Fruit fly (Drosophila melanogaster) whole organism, embryonic: ENCODE data around the gene Sodh2.

ENCODE experiments used
- Blimp-1 ChIP-seq: fragments of 200-800 bp; sonication (Bioruptor generic); optimal IDR thresholded peaks from 3 replicates; lab custom pipeline; 2018; ENCODE audit warnings: missing biosample characterization, missing genetic modification characterization, mild to moderate bottlenecking, moderate library complexity, missing genetic modification reagents
- CG1024 ChIP-seq: fragments of 200-800 bp; sonication (Bioruptor generic); IDR thresholded peaks from 2 replicates; pipeline ENCODE4 v1.3.6; 2022; ENCODE audit warnings: missing biosample characterization, missing genetic modification characterization
- CG11696 ChIP-seq: fragments of 200-800 bp; sonication (Bioruptor generic); IDR thresholded peaks from 2 replicates; pipeline ENCODE4 v1.3.6; 2022; ENCODE audit warnings: missing biosample characterization, missing genetic modification characterization
- CG15696 ChIP-seq: fragments of 200-800 bp; sonication (Bioruptor generic); optimal IDR thresholded peaks from 2 replicates; lab custom pipeline; 2019; ENCODE audit warnings: missing biosample characterization, mild to moderate bottlenecking, missing genetic modification characterization, moderate library complexity
- CG17612 ChIP-seq: fragments of 200-800 bp; sonication (Bioruptor generic); IDR thresholded peaks from 2 replicates; pipeline ENCODE4 v1.3.6; 2022; ENCODE audit warnings: missing biosample characterization, missing genetic modification characterization
- CG18764 ChIP-seq: fragments of 200-800 bp; sonication (Bioruptor generic); optimal IDR thresholded peaks from 3 replicates; lab custom pipeline; 2016; ENCODE audit warnings: missing biosample characterization, missing genetic modification characterization
- CG2202 ChIP-seq: fragments of 200-800 bp; sonication (Bioruptor generic); optimal IDR thresholded peaks from 2 replicates; lab custom pipeline; 2018; ENCODE audit warnings: missing biosample characterization, mild to moderate bottlenecking, missing genetic modification characterization
- CG2889 ChIP-seq: fragments of 200-800 bp; sonication (Bioruptor generic); IDR thresholded peaks from 3 replicates; pipeline ENCODE4 v1.3.6; 2022; ENCODE audit warnings: missing biosample characterization, missing genetic modification characterization
- CG30020 ChIP-seq: fragments of 200-800 bp; optimal IDR thresholded peaks from 2 replicates; lab custom pipeline; 2019; ENCODE audit warnings: missing biosample characterization, mild to moderate bottlenecking, missing genetic modification characterization, moderate library complexity
- CG30403 ChIP-seq: fragments of 200-800 bp; sonication (Bioruptor generic); optimal IDR thresholded peaks from 3 replicates; lab custom pipeline; 2016; ENCODE audit warnings: missing biosample characterization, missing genetic modification characterization
- CG34376 ChIP-seq: fragments of 200-800 bp; sonication (Bioruptor generic); optimal IDR thresholded peaks from 2 replicates; lab custom pipeline; 2018; ENCODE audit warnings: missing biosample characterization, mild to moderate bottlenecking, missing genetic modification characterization
- CG4820 ChIP-seq: fragments of 200-800 bp; sonication (Bioruptor generic); optimal IDR thresholded peaks from 3 replicates; lab custom pipeline; 2016; ENCODE audit warnings: missing biosample characterization, missing genetic modification characterization
- CG7372 ChIP-seq: fragments of 200-800 bp; sonication (Bioruptor generic); IDR thresholded peaks from 2 replicates; pipeline ENCODE4 v1.3.6; 2022; ENCODE audit warnings: missing biosample characterization, missing genetic modification characterization
- CoRest ChIP-seq: fragments of 200-800 bp; sonication (Bioruptor generic); optimal IDR thresholded peaks from 3 replicates; lab custom pipeline; 2018; ENCODE audit warnings: missing biosample characterization, mild to moderate bottlenecking, missing genetic modification characterization, moderate library complexity
- Doc3 ChIP-seq: fragments of 200-800 bp; sonication (Bioruptor generic); IDR thresholded peaks from 3 replicates; pipeline ENCODE4 v1.3.6; 2022; ENCODE audit warnings: missing biosample characterization, missing genetic modification characterization; ENCODE audit not compliant: partially characterized antibody
- Dref ChIP-seq: fragments of 200-800 bp; sonication (Bioruptor generic); IDR thresholded peaks from 2 replicates; pipeline ENCODE4 v1.3.6; 2022; ENCODE audit warnings: missing biosample characterization, missing genetic modification characterization
- GATAe ChIP-seq: fragments of 200-800 bp; sonication (Bioruptor generic); conservative IDR thresholded peaks from 2 replicates; pipeline ENCODE4 v1.3.6; 2022; ENCODE audit warnings: missing biosample characterization, missing genetic modification characterization
- HLHmδ ChIP-seq: fragments of 200-800 bp; sonication (Bioruptor generic); optimal IDR thresholded peaks from 2 replicates; lab custom pipeline; 2018; ENCODE audit warnings: missing biosample characterization, mild to moderate bottlenecking, missing genetic modification characterization, moderate library complexity
- Hr3 ChIP-seq: fragments of 200-800 bp; sonication (Bioruptor generic); optimal IDR thresholded peaks from 3 replicates; lab custom pipeline; 2016; ENCODE audit warnings: missing biosample characterization, missing genetic modification characterization
- Hsf ChIP-seq: fragments of 200-800 bp; sonication (Bioruptor generic); optimal IDR thresholded peaks from 3 replicates; lab custom pipeline; 2016; ENCODE audit warnings: missing biosample characterization, missing genetic modification characterization
- Mrtf ChIP-seq: fragments of 200-800 bp; sonication (Bioruptor generic); IDR thresholded peaks from 3 replicates; pipeline ENCODE4 v1.3.6; 2022; ENCODE audit warnings: missing biosample characterization, missing genetic modification characterization
- NC2α ChIP-seq: fragments of 200-800 bp; sonication (Bioruptor generic); optimal IDR thresholded peaks from 2 replicates; lab custom pipeline; 2016; ENCODE audit warnings: missing biosample characterization, missing genetic modification characterization
- Neu2 ChIP-seq: fragments of 200-800 bp; sonication (Bioruptor generic); optimal IDR thresholded peaks from 3 replicates; lab custom pipeline; 2016; ENCODE audit warnings: missing biosample characterization, missing genetic modification characterization, borderline replicate concordance
- Ravus ChIP-seq: fragments of 200-800 bp; sonication (Bioruptor generic); IDR thresholded peaks from 2 replicates; pipeline ENCODE4 v1.3.6; 2022; ENCODE audit warnings: missing biosample characterization, missing genetic modification characterization
- Rfx ChIP-seq: fragments of 200-800 bp; sonication (Bioruptor generic); IDR thresholded peaks from 2 replicates; pipeline ENCODE4 v1.3.6; 2022; ENCODE audit warnings: missing biosample characterization, missing genetic modification characterization
- Rx ChIP-seq: fragments of 200-800 bp; sonication (Bioruptor generic); IDR thresholded peaks from 2 replicates; pipeline ENCODE4 v1.3.6; 2022; ENCODE audit warnings: missing biosample characterization, missing genetic modification characterization
- Spps ChIP-seq: fragments of 200-800 bp; sonication (Bioruptor generic); optimal IDR thresholded peaks from 2 replicates; lab custom pipeline; 2018; ENCODE audit warnings: missing biosample characterization, mild to moderate bottlenecking, missing genetic modification characterization
- al ChIP-seq: fragments of 200-800 bp; sonication (Bioruptor generic); IDR thresholded peaks from 2 replicates; pipeline ENCODE4 v1.3.6; 2022; ENCODE audit warnings: missing biosample characterization, missing genetic modification characterization
- ase ChIP-seq: fragments of 200-800 bp; sonication (Bioruptor generic); IDR thresholded peaks from 3 replicates; pipeline ENCODE4 v1.3.6; 2022; ENCODE audit warnings: missing biosample characterization, missing genetic modification characterization
- ato ChIP-seq: fragments of 200-800 bp; sonication (Bioruptor generic); IDR thresholded peaks from 2 replicates; pipeline ENCODE4 v1.3.6; 2022; ENCODE audit warnings: missing biosample characterization, missing genetic modification characterization; ENCODE audit not compliant: partially characterized antibody
- bowl ChIP-seq: fragments of 200-800 bp; sonication (Bioruptor generic); IDR thresholded peaks from 2 replicates; pipeline ENCODE4 v1.3.6; 2022; ENCODE audit warnings: missing biosample characterization, missing genetic modification characterization
- cad ChIP-seq: fragments of >200 bp; optimal IDR thresholded peaks from 2 replicates; lab custom pipeline; 2017; ENCODE audit warnings: missing biosample characterization, missing genetic modification characterization
- cas ChIP-seq: fragments of 200-800 bp; sonication (Bioruptor generic); IDR thresholded peaks from 2 replicates; pipeline ENCODE4 v1.3.6; 2022; ENCODE audit warnings: missing biosample characterization, missing genetic modification characterization
- chn ChIP-seq: fragments of 200-800 bp; sonication (Bioruptor generic); optimal IDR thresholded peaks from 2 replicates; lab custom pipeline; 2016; ENCODE audit warnings: missing biosample characterization, missing genetic modification characterization
- ci ChIP-seq: fragments of 200-800 bp; sonication (Bioruptor generic); IDR thresholded peaks from 3 replicates; pipeline ENCODE4 v1.3.6; 2022; ENCODE audit warnings: missing biosample characterization, missing genetic modification characterization
- crp ChIP-seq, 2 experiments: fragments of 200-800 bp; sonication (Bioruptor generic); optimal IDR thresholded peaks; 2 replicates in 1 of 2; 3 replicates in 1 of 2; lab custom pipeline; 2017; ENCODE audit warnings: missing biosample characterization in 2 of 2, missing genetic modification characterization in 2 of 2, mild to moderate bottlenecking in 1 of 2, moderate library complexity in 1 of 2
- dati ChIP-seq: fragments of 200-800 bp; sonication (Bioruptor generic); IDR thresholded peaks from 2 replicates; pipeline ENCODE4 v1.3.6; 2022; ENCODE audit warnings: missing biosample characterization, missing genetic modification characterization
- dmrt11E ChIP-seq: fragments of 200-800 bp; sonication (Bioruptor generic); optimal IDR thresholded peaks from 3 replicates; lab custom pipeline; 2018; ENCODE audit warnings: missing biosample characterization, mild to moderate bottlenecking, missing genetic modification characterization, moderate library complexity
- ems ChIP-seq: fragments of 200-800 bp; sonication (Bioruptor generic); optimal IDR thresholded peaks from 3 replicates; lab custom pipeline; 2016; ENCODE audit warnings: missing biosample characterization, missing genetic modification characterization
- gfzf ChIP-seq: fragments of 200-800 bp; sonication (Bioruptor generic); optimal IDR thresholded peaks from 2 replicates; lab custom pipeline; 2016; ENCODE audit warnings: missing biosample characterization, mild to moderate bottlenecking, missing genetic modification characterization, moderate library complexity
- grau ChIP-seq: fragments of 200-800 bp; optimal IDR thresholded peaks from 3 replicates; lab custom pipeline; 2019; ENCODE audit warnings: missing biosample characterization, mild to moderate bottlenecking, missing genetic modification characterization, moderate library complexity
- hb ChIP-seq: fragments of 200-800 bp; sonication (Bioruptor generic); IDR thresholded peaks from 3 replicates; pipeline ENCODE4 v1.3.6; 2022; ENCODE audit warnings: missing biosample characterization, missing genetic modification characterization; ENCODE audit not compliant: partially characterized antibody
- hbn ChIP-seq: fragments of 200-800 bp; sonication (Bioruptor generic); IDR thresholded peaks from 2 replicates; pipeline ENCODE4 v1.3.6; 2022; ENCODE audit warnings: missing biosample characterization, missing genetic modification characterization; ENCODE audit not compliant: partially characterized antibody
- hth ChIP-seq: fragments of >200 bp; optimal IDR thresholded peaks from 2 replicates; lab custom pipeline; 2017; ENCODE audit warnings: inconsistent platforms
- jumu ChIP-seq: fragments of 200-800 bp; sonication (Bioruptor generic); optimal IDR thresholded peaks from 3 replicates; lab custom pipeline; 2016; ENCODE audit warnings: missing biosample characterization, missing genetic modification characterization
- pfk ChIP-seq: fragments of 200-800 bp; sonication (Bioruptor generic); optimal IDR thresholded peaks from 2 replicates; lab custom pipeline; 2018; ENCODE audit warnings: missing biosample characterization, mild to moderate bottlenecking, missing genetic modification characterization, moderate library complexity
- slp2 ChIP-seq: fragments of 200-800 bp; sonication (Bioruptor generic); optimal IDR thresholded peaks from 2 replicates; lab custom pipeline; 2016; ENCODE audit warnings: missing biosample characterization, missing genetic modification characterization
- sob ChIP-seq: fragments of 200-800 bp; sonication (Bioruptor generic); IDR thresholded peaks from 2 replicates; pipeline ENCODE4 v1.3.6; 2022; ENCODE audit warnings: missing biosample characterization, missing genetic modification characterization
- sug ChIP-seq: fragments of 200-800 bp; optimal IDR thresholded peaks from 2 replicates; lab custom pipeline; 2019; ENCODE audit warnings: missing biosample characterization, mild to moderate bottlenecking, missing genetic modification characterization, moderate library complexity
- tio ChIP-seq: fragments of 200-800 bp; sonication (Bioruptor generic); optimal IDR thresholded peaks from 2 replicates; lab custom pipeline; 2017; ENCODE audit warnings: missing biosample characterization, missing genetic modification characterization, inconsistent platforms
- wor ChIP-seq: fragments of 200-800 bp; sonication (Bioruptor generic); IDR thresholded peaks from 2 replicates; pipeline ENCODE4 v1.3.6; 2022; ENCODE audit warnings: missing biosample characterization, missing genetic modification characterization

Sodh2 gene

dm6 chr3R:10884031-10884677 lies 8.0 kb downstream of the Sodh2 start (continued):
- TF ChIP-seq grau (tag; lab: Kevin White, UChicago) (peak; percentile 75), Blimp-1 (GFP tag; lab: Kevin White, UChicago) (peak; percentile 54), Spps (no peak), Hr3 (peak; percentile 27), dati (GFP tag; lab: Robert Waterston, UW) (peak; percentile 62; the same call in 1 of the 2 replicates), CG18764 (GFP tag; lab: Kevin White, UChicago) (peak; percentile 45), CG15696 (peak; percentile 39), CG1024 (GFP tag; lab: Robert Waterston, UW) (peak; percentile 65; the same call in 1 of the 2 replicates), wor (no peak), Neu2 (GFP tag; lab: Kevin White, UChicago) (no peak), chn (no peak), Rx (GFP tag; lab: Robert Waterston, UW) (peak; percentile 67), tio (GFP tag; lab: Kevin White, UChicago) (no peak), hth (lab: Kevin White, UChicago) (no peak), CG30020 (tag; lab: Kevin White, UChicago) (peak; percentile 0), sob (GFP tag; lab: Robert Waterston, UW) (peak; percentile 88), ato (GFP tag; lab: Robert Waterston, UW) (no peak), GATAe (GFP tag; lab: Robert Waterston, UW) (peak; percentile 12; the same call in 1 of the 2 replicates), CG17612 (GFP tag; lab: Robert Waterston, UW) (no peak), CG4820 (GFP tag; lab: Kevin White, UChicago) (peak; percentile 60), CG30403 (GFP tag; lab: Kevin White, UChicago) (peak; percentile 62), hb (no peak), CG2202 (no peak), Ravus (GFP tag; lab: Robert Waterston, UW) (peak; percentile 57), hbn (no peak), crp (GFP tag; optimal IDR thresholded peaks at IDR 0.05; lab: Kevin White, UChicago) (no peak), cad (GFP tag; lab: Kevin White, UChicago) (no peak), CG34376 (GFP tag; lab: Kevin White, UChicago) (no peak), sug (tag; lab: Kevin White, UChicago) (no peak), Hsf (peak; percentile 15), gfzf (GFP tag; lab: Kevin White, UChicago) (no peak), cas (peak; percentile 65), dmrt11E (tag; lab: Kevin White, UChicago) (no peak), pfk (GFP tag; lab: Kevin White, UChicago) (no peak), CG2889 (GFP tag; lab: Robert Waterston, UW) (peak; percentile 53; the same call in 1 of the 3 replicates), NC2α (GFP tag; lab: Kevin White, UChicago) (no peak), ems (peak; percentile 40), ase (peak; percentile 90), jumu (GFP tag; lab: Kevin White, UChicago) (no peak), CG11696 (GFP tag; lab: Robert Waterston, UW) (peak; percentile 70), ci (GFP tag; lab: Robert Waterston, UW) (peak; percentile 84; the same call in 2 of the 3 replicates), CG7372 (GFP tag; lab: Robert Waterston, UW) (peak; percentile 74), HLHmδ (GFP tag; lab: Kevin White, UChicago) (no peak), Doc3 (no peak), CoRest (peak; percentile 71), slp2 (no peak), Mrtf (GFP tag; lab: Robert Waterston, UW) (peak; percentile 77; the same call in 2 of the 3 replicates), al (GFP tag; lab: Robert Waterston, UW) (peak; percentile 82), Rfx (GFP tag; lab: Robert Waterston, UW) (peak; percentile 93), Dref (GFP tag; lab: Robert Waterston, UW) (peak; percentile 26; the same call in 1 of the 2 replicates), bowl (GFP tag; lab: Robert Waterston, UW) (peak; percentile 64; the same call in 1 of the 2 replicates)
